Worm (Caenorhabditis elegans): ENCODE results near the gene atf-4.

DNA sequence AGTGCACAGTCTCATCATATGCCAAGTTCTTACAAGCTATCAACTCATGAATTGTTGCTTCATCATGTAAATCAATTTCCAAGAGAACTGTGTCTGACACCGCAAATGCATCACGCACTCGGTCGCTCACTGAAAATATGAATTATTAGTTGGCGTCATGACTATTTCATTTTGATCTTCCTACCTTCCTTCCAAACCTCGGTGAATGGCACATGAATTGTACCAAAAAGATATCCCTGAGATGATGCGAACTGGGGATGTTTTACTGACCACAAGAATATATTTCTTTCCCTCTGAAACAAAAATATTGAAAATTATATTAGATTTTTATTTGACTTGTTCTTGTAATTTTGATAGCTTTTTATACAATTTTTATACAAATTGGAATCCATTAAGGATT lies 50.4 kb downstream of the atf-4 start:
- TF ChIP-seq snpc-4 (tag; optimal IDR thresholded peaks at IDR 0.05): no peak
- no peak for TF ChIP-seq unc-120 (tag; optimal IDR thresholded peaks at IDR 0.05; ENCODE audit: poor library complexity, severe bottlenecking)
- no peak for TF ChIP-seq pha-4 (tag; optimal IDR thresholded peaks at IDR 0.05)
- no peak for TF ChIP-seq nhr-12 (tag; optimal IDR thresholded peaks at IDR 0.05)
- TF ChIP-seq blmp-1 (tag; optimal IDR thresholded peaks at IDR 0.05): no peak

Measured in whole organism, mixed stage, embryonic.